Worm (Caenorhabditis elegans) whole organism, L1 larva: ENCODE measurements around the gene spc-1.
A peak's percentile ranks its signal among the peaks of the same experiment; 100 is the strongest.

ENCODE experiments used
- C04F5.9 ChIP-seq: sonication (generic microtip); optimal IDR thresholded peaks from 2 replicates; lab custom pipeline; 2016; ENCODE audit warnings: missing genetic modification characterization, missing compliant biosample characterization
- F16B12.6 ChIP-seq: fragments of 150-350 bp; optimal IDR thresholded peaks from 2 replicates; lab custom pipeline; 2014; ENCODE audit warnings: missing biosample characterization, missing genetic modification characterization
- Y116A8C.19 ChIP-seq: sonication (generic microtip); optimal IDR thresholded peaks from 2 replicates; lab custom pipeline; 2016; ENCODE audit warnings: missing compliant biosample characterization, missing genetic modification characterization, borderline replicate concordance
- alr-1 ChIP-seq: fragments of 200-800 bp; sonication (Bioruptor generic); optimal IDR thresholded peaks from 2 replicates; lab custom pipeline; 2018; ENCODE audit warnings: borderline replicate concordance, mild to moderate bottlenecking, missing genetic modification characterization, missing compliant biosample characterization
- aly-2 ChIP-seq: fragments of 150-350 bp; optimal IDR thresholded peaks from 2 replicates; lab custom pipeline; 2014; ENCODE audit warnings: missing biosample characterization, missing genetic modification characterization
- ama-1 ChIP-seq: fragments of 150-350 bp; optimal IDR thresholded peaks from 2 replicates; lab custom pipeline; 2014
- ceh-88 ChIP-seq: fragments of 200-800 bp; sonication (Bioruptor generic); IDR thresholded peaks from 2 replicates; pipeline ENCODE4 v1.3.6; 2022; ENCODE audit warnings: missing genetic modification characterization, missing compliant biosample characterization
- ceh-90 ChIP-seq: sonication (generic microtip); optimal IDR thresholded peaks from 2 replicates; lab custom pipeline; 2016; ENCODE audit warnings: missing genetic modification characterization, missing compliant biosample characterization
- dpl-1 ChIP-seq, 3 experiments: fragments of 150-350 bp in 2 of 3; sonication (generic microtip) in 1 of 3; optimal IDR thresholded peaks; 2 replicates each; lab custom pipeline; 2014 to 2017; ENCODE audit warnings: missing biosample characterization in 3 of 3, missing genetic modification characterization in 3 of 3, missing genetic modification reagents in 3 of 3
- dsc-1 ChIP-seq: sonication (generic microtip); optimal IDR thresholded peaks from 2 replicates; lab custom pipeline; 2016; ENCODE audit warnings: mild to moderate bottlenecking, missing genetic modification characterization, missing compliant biosample characterization
- efl-1 ChIP-seq, 4 experiments: fragments of 150-350 bp; optimal IDR thresholded peaks in 3 of 4; peaks in 1 of 4; 1 replicate in 1 of 4; 2 replicates in 3 of 4; lab custom pipeline; 2014; ENCODE audit warnings: missing biosample characterization in 2 of 4, missing genetic modification characterization in 2 of 4, missing genetic modification reagents in 2 of 4
- efl-3 ChIP-seq: fragments of 200-800 bp; sonication (Bioruptor generic); optimal IDR thresholded peaks from 2 replicates; lab custom pipeline; 2018; ENCODE audit warnings: mild to moderate bottlenecking, missing genetic modification characterization, missing compliant biosample characterization
- egl-13 ChIP-seq: sonication (generic microtip); optimal IDR thresholded peaks from 2 replicates; lab custom pipeline; 2016; ENCODE audit warnings: missing genotype, missing genetic modification reagents, missing genetic modification characterization, missing compliant biosample characterization
- egl-27 ChIP-seq, 2 experiments: fragments of 150-350 bp in 1 of 2; sonication (generic microtip); optimal IDR thresholded peaks; 3 replicates each; lab custom pipeline; 2017 to 2018; ENCODE audit warnings: missing biosample characterization in 2 of 2, missing genetic modification characterization in 2 of 2, missing genetic modification reagents in 2 of 2
- elt-3 ChIP-seq, 6 experiments: fragments of 150-350 bp in 1 of 6; sonication (generic microtip); optimal IDR thresholded peaks; 2 replicates each; lab custom pipeline; 2017 to 2018; ENCODE audit warnings: missing biosample characterization in 6 of 6, missing genetic modification characterization in 6 of 6, inconsistent platforms in 1 of 6
- fkh-4 ChIP-seq: sonication (generic microtip); optimal IDR thresholded peaks from 2 replicates; lab custom pipeline; 2016; ENCODE audit warnings: missing compliant biosample characterization, missing genetic modification characterization, borderline replicate concordance
- fos-1 ChIP-seq: fragments of 150-350 bp; optimal IDR thresholded peaks from 2 replicates; lab custom pipeline; 2014; ENCODE audit warnings: missing biosample characterization, missing genetic modification characterization
- grh-1 ChIP-seq: fragments of 200-800 bp; sonication (Bioruptor generic); IDR thresholded peaks from 2 replicates; pipeline ENCODE4 v1.3.6; 2022; ENCODE audit warnings: missing genetic modification reagents, missing genetic modification characterization, missing compliant biosample characterization
- hpl-2 ChIP-seq: fragments of 150-350 bp; optimal IDR thresholded peaks from 2 replicates; lab custom pipeline; 2014; ENCODE audit warnings: missing biosample characterization, missing genetic modification reagents, missing genetic modification characterization
- irx-1 ChIP-seq: sonication (generic microtip); optimal IDR thresholded peaks from 2 replicates; lab custom pipeline; 2016; ENCODE audit warnings: missing genetic modification characterization, missing compliant biosample characterization
- jun-1 ChIP-seq: fragments of 150-350 bp; optimal IDR thresholded peaks from 2 replicates; lab custom pipeline; 2014; ENCODE audit warnings: missing biosample characterization, missing genetic modification reagents, missing genetic modification characterization
- lin-13 ChIP-seq: fragments of 150-350 bp; optimal IDR thresholded peaks from 2 replicates; lab custom pipeline; 2014; ENCODE audit warnings: missing biosample characterization, missing genetic modification reagents, missing genetic modification characterization
- lin-15B ChIP-seq: fragments of 150-350 bp; sonication (generic microtip); optimal IDR thresholded peaks from 3 replicates; lab custom pipeline; 2014; ENCODE audit warnings: missing biosample characterization, missing genetic modification characterization
- lin-35 ChIP-seq, 2 experiments: fragments of 150-350 bp; optimal IDR thresholded peaks; 2 replicates each; lab custom pipeline; 2014; ENCODE audit warnings: missing biosample characterization in 2 of 2, missing genetic modification characterization in 2 of 2, missing genetic modification reagents in 2 of 2
- lir-3 ChIP-seq: sonication (generic microtip); optimal IDR thresholded peaks from 2 replicates; lab custom pipeline; 2016; ENCODE audit warnings: mild to moderate bottlenecking, missing genetic modification characterization, moderate library complexity, missing compliant biosample characterization; ENCODE audit not compliant: poor library complexity
- lsy-2 ChIP-seq, 2 experiments: fragments of 150-350 bp; optimal IDR thresholded peaks; 2 replicates each; lab custom pipeline; 2014; ENCODE audit warnings: missing biosample characterization in 2 of 2, missing genetic modification characterization in 2 of 2
- mdl-1 ChIP-seq, 2 experiments: fragments of 150-350 bp; optimal IDR thresholded peaks; 2 replicates each; lab custom pipeline; 2014 to 2017; ENCODE audit warnings: missing biosample characterization in 2 of 2, missing genetic modification characterization in 2 of 2, inconsistent platforms in 1 of 2
- mef-2 ChIP-seq: fragments of 150-350 bp; optimal IDR thresholded peaks from 2 replicates; lab custom pipeline; 2014; ENCODE audit warnings: missing biosample characterization, missing genetic modification characterization
- mep-1 ChIP-seq: fragments of 150-350 bp; optimal IDR thresholded peaks from 2 replicates; lab custom pipeline; 2014; ENCODE audit warnings: missing biosample characterization, missing genetic modification characterization
- nhr-12 ChIP-seq: sonication (generic microtip); optimal IDR thresholded peaks from 2 replicates; lab custom pipeline; 2017; ENCODE audit warnings: missing biosample characterization, missing genetic modification characterization
- nhr-19 ChIP-seq: fragments of 200-800 bp; sonication (Bioruptor generic); conservative IDR thresholded peaks from 2 replicates; pipeline ENCODE4 v1.3.6; 2022; ENCODE audit warnings: missing genetic modification characterization, missing compliant biosample characterization
- nhr-47 ChIP-seq: sonication (generic microtip); optimal IDR thresholded peaks from 2 replicates; lab custom pipeline; 2016; ENCODE audit warnings: mild to moderate bottlenecking, missing genetic modification characterization, moderate library complexity, missing compliant biosample characterization
- nhr-71 ChIP-seq: sonication (generic microtip); optimal IDR thresholded peaks from 2 replicates; lab custom pipeline; 2016; ENCODE audit warnings: mild to moderate bottlenecking, missing genetic modification characterization, moderate library complexity, missing compliant biosample characterization
- nhr-84 ChIP-seq: sonication (generic microtip); optimal IDR thresholded peaks from 2 replicates; lab custom pipeline; 2017; ENCODE audit warnings: missing biosample characterization, missing genetic modification characterization
- nhr-85 ChIP-seq: sonication (generic microtip); peaks from one replicate; lab custom pipeline; 2016; ENCODE audit warnings: missing genetic modification characterization, inconsistent platforms, missing compliant biosample characterization
- nhr-90 ChIP-seq: sonication (generic microtip); optimal IDR thresholded peaks from 2 replicates; lab custom pipeline; 2016; ENCODE audit warnings: mild to moderate bottlenecking, missing genetic modification characterization, missing compliant biosample characterization; ENCODE audit not compliant: poor library complexity
- pag-3 ChIP-seq: sonication (generic microtip); optimal IDR thresholded peaks from 2 replicates; lab custom pipeline; 2017; ENCODE audit warnings: missing genetic modification characterization, mild to moderate bottlenecking, missing compliant biosample characterization, antibody characterized with exemption, borderline replicate concordance; ENCODE audit not compliant: insufficient read depth
- pax-3 ChIP-seq: fragments of 200-800 bp; sonication (Bioruptor generic); optimal IDR thresholded peaks from 2 replicates; lab custom pipeline; 2018; ENCODE audit warnings: mild to moderate bottlenecking, missing genetic modification characterization, moderate library complexity, missing compliant biosample characterization
- pqm-1 ChIP-seq: sonication (generic microtip); optimal IDR thresholded peaks from 3 replicates; lab custom pipeline; 2017; ENCODE audit warnings: missing biosample characterization, missing genetic modification characterization
- rnt-1 ChIP-seq: sonication (generic microtip); optimal IDR thresholded peaks from 2 replicates; lab custom pipeline; 2016; ENCODE audit warnings: mild to moderate bottlenecking, missing genetic modification characterization, moderate library complexity, missing compliant biosample characterization
- skn-1 ChIP-seq: fragments of 150-350 bp; optimal IDR thresholded peaks from 2 replicates; lab custom pipeline; 2014; ENCODE audit warnings: missing biosample characterization, missing genetic modification characterization
- snu-23 ChIP-seq: sonication (generic microtip); optimal IDR thresholded peaks from 2 replicates; lab custom pipeline; 2016; ENCODE audit warnings: missing genetic modification characterization, missing compliant biosample characterization
- sox-4 ChIP-seq: sonication (generic microtip); optimal IDR thresholded peaks from 2 replicates; lab custom pipeline; 2016; ENCODE audit warnings: missing genetic modification characterization, missing compliant biosample characterization
- swsn-7 ChIP-seq: sonication (generic microtip); optimal IDR thresholded peaks from 2 replicates; lab custom pipeline; 2016; ENCODE audit warnings: missing genetic modification characterization, missing compliant biosample characterization
- unc-130 ChIP-seq: fragments of 150-350 bp; optimal IDR thresholded peaks from 2 replicates; lab custom pipeline; 2017; ENCODE audit warnings: missing biosample characterization, missing genetic modification characterization, inconsistent platforms
- unc-30 ChIP-seq: sonication (generic microtip); optimal IDR thresholded peaks from 2 replicates; lab custom pipeline; 2017; ENCODE audit warnings: missing biosample characterization, missing genetic modification characterization
- unc-62 ChIP-seq: fragments of 150-350 bp; optimal IDR thresholded peaks from 2 replicates; lab custom pipeline; 2014; ENCODE audit warnings: missing biosample characterization, missing genetic modification reagents, missing genetic modification characterization
- unc-86 ChIP-seq: sonication (generic microtip); optimal IDR thresholded peaks from 2 replicates; lab custom pipeline; 2016; ENCODE audit warnings: missing genetic modification characterization, missing compliant biosample characterization
- unc-98 ChIP-seq: fragments of 200-800 bp; sonication (Bioruptor generic); IDR thresholded peaks from 2 replicates; pipeline ENCODE4 v1.3.6; 2022; ENCODE audit warnings: missing genetic modification characterization, missing compliant biosample characterization
- vab-15 ChIP-seq: sonication (generic microtip); optimal IDR thresholded peaks from 2 replicates; lab custom pipeline; 2017; ENCODE audit warnings: missing genotype, mild to moderate bottlenecking, missing genetic modification characterization, missing compliant biosample characterization
- xbp-1 ChIP-seq: sonication (generic microtip); optimal IDR thresholded peaks from 2 replicates; lab custom pipeline; 2016; ENCODE audit warnings: missing genetic modification characterization, missing compliant biosample characterization
- zag-1 ChIP-seq: fragments of 150-350 bp; optimal IDR thresholded peaks from 2 replicates; lab custom pipeline; 2014; ENCODE audit warnings: missing biosample characterization, missing genetic modification characterization
- zip-4 ChIP-seq: fragments of 200-800 bp; sonication (Bioruptor generic); optimal IDR thresholded peaks from 2 replicates; lab custom pipeline; 2018; ENCODE audit warnings: mild to moderate bottlenecking, missing genetic modification characterization, moderate library complexity, missing compliant biosample characterization

spc-1 gene

DNA sequence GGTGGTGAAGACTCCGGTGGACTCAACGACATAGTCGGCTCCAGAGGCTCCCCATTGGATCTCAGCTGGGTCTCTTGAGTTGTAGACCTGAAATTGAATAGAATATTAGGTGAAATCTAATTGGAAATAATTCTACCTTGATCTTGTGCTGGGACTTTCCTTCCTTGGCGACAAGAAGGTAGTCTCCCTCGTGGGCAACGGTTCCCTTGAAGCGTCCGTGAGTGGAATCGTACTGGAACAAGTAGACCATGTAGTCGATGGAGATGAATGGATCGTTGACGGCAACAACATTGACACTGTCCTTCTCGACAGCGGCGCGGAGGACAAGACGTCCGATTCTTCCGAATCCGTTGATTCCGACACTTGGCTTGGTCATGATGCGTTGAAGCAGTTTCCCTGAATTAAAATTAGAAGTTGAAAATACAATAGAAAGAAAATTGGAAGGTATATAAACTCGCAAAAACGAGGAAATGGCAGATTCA, 13.9 kb downstream of the spc-1 start, which contains the start of gene gpd-3:
TSS of gene gpd-3 (minus strand) at position 396 of the 482 bp plus-strand sequence.
- TF ChIP-seq unc-98 (GFP tag; lab: Robert Waterston, UW), result no peak
- no peak for TF ChIP-seq vab-15 (tag; lab: Kevin White, UChicago)
- TF ChIP-seq lin-13 (GFP tag; lab: Kevin White, UChicago), result no peak
- no peak for TF ChIP-seq C04F5.9 (tag; lab: Kevin White, UChicago)
- TF ChIP-seq nhr-85 (tag; lab: Kevin White, UChicago), result peak; percentile 74
- TF ChIP-seq lin-35 (GFP tag; optimal IDR thresholded peaks at IDR 0.05; lab: Kevin White, UChicago), result peak in 1 of 2 experiments; percentile 14
- TF ChIP-seq unc-130, result no peak
- TF ChIP-seq dpl-1 (GFP tag; optimal IDR thresholded peaks at IDR 0.05; lab: Kevin White, UChicago), result no peak
- TF ChIP-seq pqm-1 (tag; lab: Kevin White, UChicago), result no peak
- no peak for TF ChIP-seq fos-1 (tag; lab: Kevin White, UChicago)
- TF ChIP-seq ceh-90 (tag; lab: Kevin White, UChicago), result no peak
- TF ChIP-seq sox-4 (tag; lab: Kevin White, UChicago), result peak; percentile 20
- TF ChIP-seq lir-3 (tag; lab: Kevin White, UChicago), result no peak
- no peak for TF ChIP-seq F16B12.6 (tag; lab: Kevin White, UChicago)
- TF ChIP-seq ceh-88 (GFP tag; lab: Robert Waterston, UW), result no peak
- TF ChIP-seq unc-86, result no peak
- TF ChIP-seq aly-2, result peak; percentile 3
- no peak for TF ChIP-seq pax-3 (tag; lab: Kevin White, UChicago)
- TF ChIP-seq jun-1, result no peak
- no peak for TF ChIP-seq fkh-4 (tag; lab: Kevin White, UChicago)
- no peak for TF ChIP-seq swsn-7
- no peak for TF ChIP-seq nhr-84 (tag; lab: Kevin White, UChicago)
- TF ChIP-seq snu-23, result peak; percentile 10
- TF ChIP-seq efl-3, result no peak
- no peak for TF ChIP-seq mdl-1 (tag; optimal IDR thresholded peaks at IDR 0.05; lab: Kevin White, UChicago)
- no peak for TF ChIP-seq mep-1 (tag; lab: Kevin White, UChicago)
- TF ChIP-seq elt-3 (tag; optimal IDR thresholded peaks at IDR 0.05; lab: Kevin White, UChicago), result peak in 1 of 6 experiments; percentile 5
- no peak for TF ChIP-seq Y116A8C.19 (tag; lab: Kevin White, UChicago)
- TF ChIP-seq nhr-90 (tag; lab: Kevin White, UChicago), result peak; percentile 50
- peak; percentile 53 for TF ChIP-seq nhr-71 (tag; lab: Kevin White, UChicago)
- no peak for TF ChIP-seq zip-4 (GFP tag; lab: Kevin White, UChicago)
- peak; percentile 35; the same call in 1 of the 2 replicates for TF ChIP-seq grh-1 (GFP tag; lab: Robert Waterston, UW)
- TF ChIP-seq ama-1 (lab: Kevin White, UChicago), result peak; percentile 50
- TF ChIP-seq nhr-47, result peak; percentile 16
- no peak for TF ChIP-seq efl-1 (optimal IDR thresholded peaks at IDR 0.05; lab: Kevin White, UChicago)
- no peak for TF ChIP-seq efl-1 (GFP tag; optimal IDR thresholded peaks at IDR 0.05 in 1 of 2; lab: Kevin White, UChicago)
- TF ChIP-seq dsc-1 (tag; lab: Kevin White, UChicago), result no peak
- TF ChIP-seq egl-13, result no peak
- TF ChIP-seq zag-1 (tag; lab: Kevin White, UChicago), result no peak
- no peak for TF ChIP-seq hpl-2 (GFP tag; lab: Kevin White, UChicago)
- TF ChIP-seq pag-3, result no peak
- no peak for TF ChIP-seq nhr-12 (tag; lab: Kevin White, UChicago)
- TF ChIP-seq unc-62 (GFP tag; lab: Kevin White, UChicago), result no peak
- TF ChIP-seq skn-1 (tag; lab: Kevin White, UChicago), result no peak
- TF ChIP-seq rnt-1, result peak; percentile 21
- TF ChIP-seq alr-1 (tag; lab: Kevin White, UChicago), result no peak
- peak; percentile 32 for TF ChIP-seq nhr-19 (GFP tag; lab: Robert Waterston, UW)
- no peak for TF ChIP-seq egl-27 (tag; optimal IDR thresholded peaks at IDR 0.05; lab: Kevin White, UChicago)
- no peak for TF ChIP-seq lsy-2 (tag; optimal IDR thresholded peaks at IDR 0.05; lab: Kevin White, UChicago)
- TF ChIP-seq lin-15B (tag; lab: Kevin White, UChicago), result no peak
- TF ChIP-seq irx-1 (tag; lab: Kevin White, UChicago), result no peak
- no peak for TF ChIP-seq unc-30 (tag; lab: Kevin White, UChicago)
- no peak for TF ChIP-seq mef-2 (tag; lab: Kevin White, UChicago)
- no peak for TF ChIP-seq xbp-1
